Worm (Caenorhabditis elegans) whole organism, L1 larva: ENCODE measurements around the gene zig-11.

Experiments
- ama-1 ChIP-seq: fragments of 150-350 bp; optimal IDR thresholded peaks from 2 replicates; lab custom pipeline; 2014
- dsc-1 ChIP-seq: sonication (generic microtip); optimal IDR thresholded peaks from 2 replicates; lab custom pipeline; 2016; ENCODE audit warnings: mild to moderate bottlenecking, missing genetic modification characterization, missing compliant biosample characterization
- fos-1 ChIP-seq: fragments of 150-350 bp; optimal IDR thresholded peaks from 2 replicates; lab custom pipeline; 2014; ENCODE audit warnings: missing biosample characterization, missing genetic modification characterization
- hpl-2 ChIP-seq: fragments of 150-350 bp; optimal IDR thresholded peaks from 2 replicates; lab custom pipeline; 2014; ENCODE audit warnings: missing biosample characterization, missing genetic modification reagents, missing genetic modification characterization
- nhr-11 ChIP-seq: fragments of 150-350 bp; optimal IDR thresholded peaks from 2 replicates; lab custom pipeline; 2014; ENCODE audit warnings: missing biosample characterization, missing genetic modification characterization
- pqm-1 ChIP-seq: sonication (generic microtip); optimal IDR thresholded peaks from 3 replicates; lab custom pipeline; 2017; ENCODE audit warnings: missing biosample characterization, missing genetic modification characterization
- rnt-1 ChIP-seq: sonication (generic microtip); optimal IDR thresholded peaks from 2 replicates; lab custom pipeline; 2016; ENCODE audit warnings: mild to moderate bottlenecking, missing genetic modification characterization, moderate library complexity, missing compliant biosample characterization

DNA sequence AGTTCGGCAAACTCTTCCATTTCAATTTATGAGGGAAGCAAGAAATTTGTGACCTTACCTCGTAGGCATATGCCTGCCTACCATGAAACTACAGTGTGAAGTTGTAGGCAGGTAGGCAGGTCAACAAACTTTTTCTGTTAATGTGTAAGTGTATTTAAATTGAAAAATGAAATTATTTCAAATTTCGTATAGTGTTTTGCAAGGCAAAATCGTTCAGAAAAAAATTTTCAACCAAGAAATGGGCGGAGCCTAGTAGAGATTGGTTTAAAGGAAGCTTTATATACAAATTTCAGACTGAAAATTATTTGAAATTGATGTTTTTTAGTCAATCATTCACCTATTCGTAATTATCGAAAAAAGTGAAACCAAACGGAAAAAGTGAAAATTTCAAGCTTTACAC is 34.9 kb downstream of the zig-11 start:
- TF ChIP-seq pqm-1 (tag; lab: Kevin White, UChicago) (no peak), fos-1 (tag; lab: Kevin White, UChicago) (no peak), ama-1 (no peak), hpl-2 (GFP tag; lab: Kevin White, UChicago) (no peak), rnt-1 (tag; lab: Kevin White, UChicago) (no peak), dsc-1 (tag; lab: Kevin White, UChicago) (no peak), nhr-11 (tag; lab: Kevin White, UChicago) (no peak)
